Worm (Caenorhabditis elegans): ENCODE data around the gene npp-19.

npp-19 gene

DNA sequence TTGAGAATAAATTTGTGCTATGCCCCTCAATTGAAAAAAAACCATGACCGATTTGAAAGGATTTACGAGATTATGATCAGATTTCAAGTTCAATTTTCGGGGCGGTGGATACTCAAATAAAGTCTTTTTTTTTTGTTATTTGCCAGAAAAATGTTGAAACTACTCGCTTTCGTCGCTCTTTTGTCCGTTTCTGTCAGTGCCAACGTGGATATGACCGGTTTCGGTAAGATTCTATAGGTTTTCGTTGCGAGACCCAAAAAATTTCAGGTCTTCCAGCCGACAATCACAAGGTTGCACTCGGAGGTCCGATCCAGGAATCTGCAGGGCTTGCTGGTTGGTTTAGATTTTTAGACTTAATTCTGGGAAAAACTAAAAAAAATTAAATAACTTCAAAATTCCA is 11.0 kb downstream of the npp-19 start, which contains the start of gene tag-209:
Gene tag-209 (plus strand): TSS at position 73 of the 400 bp plus-strand sequence.
- TF ChIP-seq pax-1 (tag; optimal IDR thresholded peaks at IDR 0.05) (no peak), madf-2 (tag; optimal IDR thresholded peaks at IDR 0.05) (no peak), sdc-2 (tag; optimal IDR thresholded peaks at IDR 0.05) (no peak), hlh-8 (tag; optimal IDR thresholded peaks at IDR 0.05) (no peak), lin-11 (tag; optimal IDR thresholded peaks at IDR 0.05) (no peak), eyg-1 (tag; optimal IDR thresholded peaks at IDR 0.05) (no peak), C08G9.2 (tag; optimal IDR thresholded peaks at IDR 0.05) (no peak), syd-9 (tag; optimal IDR thresholded peaks at IDR 0.05) (no peak), fkh-10 (GFP tag; optimal IDR thresholded peaks at IDR 0.05) (no peak), K09A11.1 (tag; optimal IDR thresholded peaks at IDR 0.05; ENCODE audit: insufficient read depth) (no peak), nhr-11 (tag; optimal IDR thresholded peaks at IDR 0.05) (no peak), ceh-30 (tag; optimal IDR thresholded peaks at IDR 0.05) (no peak), tbx-2 (tag; optimal IDR thresholded peaks at IDR 0.05) (no peak), pha-2 (tag; optimal IDR thresholded peaks at IDR 0.05) (no peak), ceh-45 (GFP tag; IDR thresholded peaks at IDR 0.05) (no peak), zip-5 (tag; optimal IDR thresholded peaks at IDR 0.05) (no peak), elt-2 (tag; optimal IDR thresholded peaks at IDR 0.05) (no peak), unc-42 (tag; optimal IDR thresholded peaks at IDR 0.05) (no peak), gmeb-2 (tag; optimal IDR thresholded peaks at IDR 0.05) (no peak)

DNA sequence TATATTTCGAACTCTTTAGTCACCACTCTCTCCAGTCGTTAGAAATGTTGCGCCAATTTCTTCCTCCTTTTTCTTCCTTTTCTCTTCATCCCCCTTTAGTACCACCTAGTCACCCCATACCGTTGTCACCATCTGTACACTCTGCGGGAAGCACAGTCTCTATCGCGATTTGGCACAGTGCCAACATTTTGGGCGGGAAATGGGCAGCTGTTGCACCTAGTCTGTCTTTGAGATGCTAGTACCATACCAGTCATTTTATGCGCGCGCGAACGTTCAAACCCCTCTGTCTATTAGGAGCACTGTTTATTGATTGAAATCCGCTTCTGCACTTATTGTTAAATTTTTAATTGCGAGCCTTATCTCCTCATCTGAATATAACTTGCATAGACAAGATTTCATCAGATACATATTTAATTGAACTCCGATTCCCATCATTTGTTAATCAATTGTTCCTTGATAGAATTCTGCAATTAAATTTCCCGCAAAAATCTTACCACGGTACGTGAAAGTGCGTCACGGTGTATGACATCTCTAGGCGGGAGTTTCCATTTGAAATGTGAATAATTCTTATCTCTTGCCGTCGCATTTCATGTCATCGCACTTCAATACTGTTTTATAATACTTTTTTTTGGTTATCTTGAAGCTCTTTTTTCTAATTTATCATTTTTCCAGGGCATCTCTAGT is 13.4 kb downstream of the npp-19 start, which contains the start of gene cdl-1:
Gene cdl-1 (plus strand): TSS at position 673 of the 684 bp plus-strand sequence.
- TF ChIP-seq pax-1 (tag; optimal IDR thresholded peaks at IDR 0.05) (peak; percentile 68), elt-2 (tag; optimal IDR thresholded peaks at IDR 0.05) (peak; percentile 4), ref-2 (tag; optimal IDR thresholded peaks at IDR 0.05) (peak; percentile 47), hlh-30 (tag; optimal IDR thresholded peaks at IDR 0.05; ENCODE audit: insufficient read depth) (no peak), unc-42 (tag; optimal IDR thresholded peaks at IDR 0.05) (peak; percentile 22)

DNA sequence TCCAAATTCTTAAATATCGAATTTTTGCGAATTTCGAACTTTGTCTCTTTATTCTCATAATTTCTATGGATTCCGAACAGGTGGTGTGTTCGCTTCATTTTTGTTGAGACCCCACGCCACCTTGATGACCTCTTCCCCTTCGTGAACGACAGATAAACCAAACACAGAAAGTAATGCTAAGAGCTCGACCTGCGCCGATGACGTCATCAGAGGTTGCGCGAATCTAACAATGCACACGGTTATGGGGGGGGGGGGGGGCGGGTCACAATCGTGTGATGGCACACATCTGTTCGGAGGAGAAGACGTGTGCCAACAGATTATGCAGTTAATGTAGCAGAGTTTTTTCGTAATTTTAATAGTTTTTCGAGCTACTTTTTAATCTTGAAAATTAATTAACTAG is 14.0 kb downstream of the npp-19 start:
- TF ChIP-seq ahr-1 (tag; optimal IDR thresholded peaks at IDR 0.05) (no peak), ztf-16 (tag; optimal IDR thresholded peaks at IDR 0.05) (no peak), lin-11 (tag; optimal IDR thresholded peaks at IDR 0.05) (no peak), npax-4 (tag; optimal IDR thresholded peaks at IDR 0.05) (no peak), hlh-13 (GFP tag; optimal IDR thresholded peaks at IDR 0.05) (no peak), zip-5 (tag; optimal IDR thresholded peaks at IDR 0.05) (no peak), T23F11.4 (GFP tag; optimal IDR thresholded peaks at IDR 0.05) (no peak), ceh-6 (GFP tag; optimal IDR thresholded peaks at IDR 0.05) (no peak), odd-2 (tag; optimal IDR thresholded peaks at IDR 0.05) (no peak), hlh-30 (tag; optimal IDR thresholded peaks at IDR 0.05; ENCODE audit: insufficient read depth) (no peak), K02D7.2 (tag; optimal IDR thresholded peaks at IDR 0.05) (no peak), hlh-6 (tag; optimal IDR thresholded peaks at IDR 0.05) (no peak), che-1 (tag; optimal IDR thresholded peaks at IDR 0.05) (no peak), fkh-10 (GFP tag; optimal IDR thresholded peaks at IDR 0.05) (no peak), nhr-11 (tag; optimal IDR thresholded peaks at IDR 0.05) (no peak)

DNA sequence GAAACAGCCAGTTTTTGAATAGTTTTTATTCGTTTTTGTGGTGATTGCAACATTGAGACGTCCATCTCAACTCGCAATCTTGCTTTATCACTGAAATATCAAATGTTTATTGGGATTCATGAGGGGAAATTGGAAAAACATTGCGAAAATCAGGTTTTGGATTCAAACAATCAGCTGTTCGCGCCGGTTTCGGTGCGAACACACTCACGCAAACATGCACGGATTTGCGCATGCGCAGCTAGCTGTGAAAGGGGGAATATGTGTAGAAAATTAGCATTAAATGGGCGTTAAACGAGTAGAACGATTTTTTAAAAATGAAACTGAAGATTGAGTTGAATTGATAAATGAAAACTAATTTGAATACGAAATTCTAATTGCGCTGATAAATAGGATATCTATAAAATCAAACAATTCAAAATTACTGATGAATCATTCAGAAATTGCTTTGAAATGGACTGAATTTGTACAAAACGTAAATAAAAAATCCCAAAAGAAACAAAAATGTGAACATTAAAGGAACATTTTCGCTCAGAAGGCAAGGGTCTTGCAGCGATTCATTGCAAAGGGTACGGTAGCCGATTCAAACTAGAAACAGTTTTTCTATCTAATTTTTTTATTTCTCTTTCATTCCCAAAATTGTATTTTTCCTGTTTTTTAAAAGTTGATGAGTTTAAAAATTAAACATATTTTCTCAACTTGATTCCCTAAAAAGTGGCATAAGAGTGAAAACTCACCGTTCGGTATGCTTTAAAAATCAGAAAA is 14.9 kb downstream of the npp-19 start, which contains the start of gene ect-2:
Gene ect-2 (minus strand): TSS at position 762 of the 762 bp plus-strand sequence.
- TF ChIP-seq lim-6 (tag; optimal IDR thresholded peaks at IDR 0.05) (no peak), ref-2 (tag; optimal IDR thresholded peaks at IDR 0.05) (peak; percentile 17), T23F11.4 (GFP tag; optimal IDR thresholded peaks at IDR 0.05) (no peak)
